Worm (Caenorhabditis elegans): ENCODE data around the gene nog-1.

Gene nog-1

ce11 chrIV:422112-422511, 28.4 kb downstream of the nog-1 start:
- TF ChIP-seq lsy-27 (tag; optimal IDR thresholded peaks at IDR 0.05; ENCODE audit: borderline replicate concordance, insufficient read depth) (no peak), egl-18 (GFP tag; IDR thresholded peaks at IDR 0.05) (no peak), nhr-27 (tag; optimal IDR thresholded peaks at IDR 0.05) (no peak), Y95B8A.8 (GFP tag; IDR thresholded peaks at IDR 0.05) (no peak), lin-26 (GFP tag; IDR thresholded peaks at IDR 0.05) (0 out of 2 replicates have a peak, but pooled peaks have one; percentile 35), madf-8 (GFP tag; conservative IDR thresholded peaks at IDR 0.05) (no peak), ceh-100 (GFP tag; IDR thresholded peaks at IDR 0.05) (no peak)

- TF ChIP-seq sea-2 (GFP tag; IDR thresholded peaks at IDR 0.05) (no peak), repo-1 (tag; optimal IDR thresholded peaks at IDR 0.05) (no peak), attf-6 (GFP tag; IDR thresholded peaks at IDR 0.05) (no peak)
Observed at ce11 chrIV:425052-425451, 31.4 kb downstream of the nog-1 start, which contains the start of gene daf-18. Gene daf-18, minus strand, starts transcription at chrIV:425177.

ce11 chrIV:425546-425945, 31.9 kb downstream of the nog-1 start:
- TF ChIP-seq somi-1 (GFP tag; optimal IDR thresholded peaks at IDR 0.05), result no peak
- peak; percentile 74; the same call in 1 of the 2 replicates for TF ChIP-seq madf-6 (GFP tag; IDR thresholded peaks at IDR 0.05)
- TF ChIP-seq lsl-1 (GFP tag; optimal IDR thresholded peaks at IDR 0.05), result peak; percentile 62
- no peak for TF ChIP-seq F37B4.10 (GFP tag; IDR thresholded peaks at IDR 0.05)
- peak in 1 of 3 experiments; percentile 19 for TF ChIP-seq lin-35 (GFP tag; optimal IDR thresholded peaks at IDR 0.05)
- TF ChIP-seq F52B5.7 (tag; optimal IDR thresholded peaks at IDR 0.05), result no peak
- TF ChIP-seq B0336.3 (GFP tag; IDR thresholded peaks at IDR 0.05), result no peak
- no peak for TF ChIP-seq Y79H2A.3 (GFP tag; conservative IDR thresholded peaks at IDR 0.05)
- peak; percentile 75 for TF ChIP-seq D2030.7 (GFP tag; IDR thresholded peaks at IDR 0.05)
- TF ChIP-seq tbp1 (GFP tag; optimal IDR thresholded peaks at IDR 0.05), result peak; percentile 27
- TF ChIP-seq K12H6.12 (tag; optimal IDR thresholded peaks at IDR 0.05), result no peak
- TF ChIP-seq lin-54 (GFP tag; optimal IDR thresholded peaks at IDR 0.05), result peak; percentile 65
- TF ChIP-seq ceh-91 (GFP tag; IDR thresholded peaks at IDR 0.05), result peak; percentile 37; the same call in 1 of the 2 replicates
- peak; percentile 2 for TF ChIP-seq tlf-1 (GFP tag; optimal IDR thresholded peaks at IDR 0.05)
- peak; percentile 38 for TF ChIP-seq snpc-3.4 (tag; optimal IDR thresholded peaks at IDR 0.05)
- peak; percentile 33 for TF ChIP-seq attf-5 (GFP tag; optimal IDR thresholded peaks at IDR 0.05)
- peak; percentile 76 for TF ChIP-seq xnd-1 (tag; optimal IDR thresholded peaks at IDR 0.05)
- peak; percentile 60 for TF ChIP-seq dpl-1 (GFP tag; optimal IDR thresholded peaks at IDR 0.05)
- no peak for TF ChIP-seq nhr-90 (tag; optimal IDR thresholded peaks at IDR 0.05)
- TF ChIP-seq egl-44 (GFP tag; IDR thresholded peaks at IDR 0.05), result no peak
- no peak for TF ChIP-seq ztf-28 (GFP tag; IDR thresholded peaks at IDR 0.05)
- TF ChIP-seq snpc-4 (GFP tag; optimal IDR thresholded peaks at IDR 0.05), result peak; percentile 35
- peak in 2 of 4 experiments; percentile 51 to 52 for TF ChIP-seq snpc-4 (tag; optimal IDR thresholded peaks at IDR 0.05)
- TF ChIP-seq F33H1.4 (GFP tag; IDR thresholded peaks at IDR 0.05), result peak; percentile 87
- TF ChIP-seq hmg-1.2 (GFP tag; IDR thresholded peaks at IDR 0.05), result peak; percentile 31; the same call in 1 of the 2 replicates
- 0 out of 2 replicates have a peak, but pooled peaks have one; percentile 20 for TF ChIP-seq pbrm-1 (GFP tag; IDR thresholded peaks at IDR 0.05)
- TF ChIP-seq dox-1 (GFP tag; IDR thresholded peaks at IDR 0.05), result peak; percentile 18; the same call in 1 of the 2 replicates
- peak; percentile 31; the same call in 1 of the 2 replicates for TF ChIP-seq mcd-1 (GFP tag; IDR thresholded peaks at IDR 0.05)
- peak; percentile 36 for TF ChIP-seq snpc-1.1 (tag; optimal IDR thresholded peaks at IDR 0.05; ENCODE audit: insufficient read depth)
- no peak for TF ChIP-seq lin-40 (tag; optimal IDR thresholded peaks at IDR 0.05)
- no peak for TF ChIP-seq nhr-80 (tag; optimal IDR thresholded peaks at IDR 0.05)
- peak; percentile 81 for TF ChIP-seq efl-1 (GFP tag; optimal IDR thresholded peaks at IDR 0.05)
- TF ChIP-seq gei-17 (GFP tag; optimal IDR thresholded peaks at IDR 0.05), result no peak
- peak; percentile 31 for TF ChIP-seq snpc-1.3 (tag; optimal IDR thresholded peaks at IDR 0.05; ENCODE audit: insufficient read depth)
- TF ChIP-seq F55B11.4 (tag; optimal IDR thresholded peaks at IDR 0.05; ENCODE audit: borderline replicate concordance, insufficient read depth), result no peak
- TF ChIP-seq Y95B8A.8 (GFP tag; IDR thresholded peaks at IDR 0.05), result no peak

Data from whole organism, young adult.